Worm (Caenorhabditis elegans) whole organism, late embryonic: ENCODE results near the gene F35F10.14.

Source experiments
- ceh-30 ChIP-seq: fragments of 150-350 bp; optimal IDR thresholded peaks from 2 replicates; lab custom pipeline; 2014; ENCODE audit warnings: missing biosample characterization, missing genetic modification characterization
- unc-86 ChIP-seq: sonication (generic microtip); optimal IDR thresholded peaks from 2 replicates; lab custom pipeline; 2016; ENCODE audit warnings: missing genetic modification characterization, missing compliant biosample characterization

DNA sequence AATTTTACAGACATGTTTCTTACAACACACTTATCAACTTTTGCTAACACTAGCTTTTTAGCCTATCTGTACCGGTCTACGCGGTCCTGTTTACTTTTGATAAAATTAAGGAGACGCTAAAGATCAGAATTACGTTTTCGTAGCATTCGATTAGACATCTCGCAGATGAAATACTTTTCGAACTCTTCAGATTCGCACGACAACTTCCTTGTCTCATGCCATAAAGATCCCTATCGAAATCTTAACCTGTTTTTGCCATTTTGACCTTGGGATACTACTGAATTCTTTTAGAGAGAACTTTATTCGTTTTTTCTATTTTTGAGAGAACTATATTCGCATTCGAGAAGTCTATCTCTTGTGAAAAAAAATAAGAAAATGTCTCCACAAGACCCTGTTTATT is 13.4 kb upstream of the F35F10.14 start, which contains the start of gene C17B7.5:
- TF ChIP-seq unc-86 (tag; lab: Kevin White, UChicago) (no peak), ceh-30 (no peak)
